Fruit fly (Drosophila melanogaster) whole organism, prepupa: Measurements from ENCODE around the gene Or85a.

Experiments
- CG11294 ChIP-seq: fragments of 200-800 bp; sonication (Bioruptor generic); IDR thresholded peaks from 2 replicates; pipeline ENCODE4 v1.3.6; 2022; ENCODE audit warnings: missing biosample characterization, missing genetic modification characterization
- CG16779 ChIP-seq: fragments of 200-800 bp; sonication (Bioruptor generic); optimal IDR thresholded peaks from 3 replicates; lab custom pipeline; 2017; ENCODE audit warnings: missing biosample characterization, mild to moderate bottlenecking, missing genetic modification characterization
- CG4318 ChIP-seq: fragments of 200-800 bp; sonication (Bioruptor generic); optimal IDR thresholded peaks from 3 replicates; lab custom pipeline; 2017; ENCODE audit warnings: missing biosample characterization, mild to moderate bottlenecking, missing genetic modification characterization
- Eip75B ChIP-seq: fragments of 200-800 bp; sonication (Bioruptor generic); optimal IDR thresholded peaks from 3 replicates; lab custom pipeline; 2016; ENCODE audit warnings: missing biosample characterization, missing genetic modification characterization
- Gug ChIP-seq: fragments of 200-800 bp; sonication (Bioruptor generic); IDR thresholded peaks from 2 replicates; pipeline ENCODE4 v1.3.6; 2022; ENCODE audit warnings: missing biosample characterization, missing genetic modification characterization
- Hr39 ChIP-seq: fragments of 200-800 bp; sonication (Bioruptor generic); optimal IDR thresholded peaks from 2 replicates; lab custom pipeline; 2016; ENCODE audit warnings: missing biosample characterization, missing genetic modification characterization
- Lpt ChIP-seq: fragments of 200-800 bp; sonication (Bioruptor generic); optimal IDR thresholded peaks from 3 replicates; lab custom pipeline; 2016; ENCODE audit warnings: missing biosample characterization, missing genetic modification characterization
- eg ChIP-seq: fragments of 200-800 bp; sonication (Bioruptor generic); IDR thresholded peaks from 3 replicates; pipeline ENCODE4 v1.3.6; 2022; ENCODE audit warnings: missing biosample characterization, missing genetic modification characterization
- fkh ChIP-seq: fragments of 200-800 bp; sonication (Bioruptor generic); optimal IDR thresholded peaks from 3 replicates; lab custom pipeline; 2017; ENCODE audit warnings: missing biosample characterization, mild to moderate bottlenecking, missing genetic modification characterization, moderate library complexity
- pdm3 ChIP-seq: fragments of 200-800 bp; sonication (Bioruptor generic); optimal IDR thresholded peaks from 3 replicates; lab custom pipeline; 2016; ENCODE audit warnings: missing biosample characterization, missing genetic modification characterization

DNA sequence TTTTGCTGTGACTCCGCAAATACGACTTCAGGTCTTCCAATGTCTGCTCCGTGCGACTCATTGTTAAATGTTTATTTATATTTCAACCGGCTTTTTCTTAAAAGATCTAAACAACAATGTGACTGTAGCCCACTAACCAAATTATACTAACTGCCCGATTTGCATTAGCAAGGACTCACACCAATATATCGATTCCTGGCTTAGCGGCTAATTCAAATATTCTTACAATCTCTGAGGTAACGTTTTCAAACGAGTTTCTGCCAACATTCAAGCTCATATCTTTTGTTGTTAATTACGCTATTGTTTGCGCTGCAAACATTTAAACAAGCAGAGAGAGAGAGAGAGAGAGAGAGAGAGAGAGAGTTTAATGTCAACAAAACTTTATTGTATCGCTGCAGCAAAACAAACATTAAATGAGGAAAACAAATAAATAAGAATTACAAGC, 13.0 kb upstream of the Or85a start, which contains the start of gene tex:
- TF ChIP-seq CG16779 (tag; lab: Kevin White, UChicago) (no peak), pdm3 (GFP tag; lab: Kevin White, UChicago) (no peak), Hr39 (GFP tag; lab: Kevin White, UChicago) (no peak), Gug (no peak), CG11294 (GFP tag; lab: Robert Waterston, UW) (no peak), fkh (GFP tag; lab: Kevin White, UChicago) (peak; percentile 72), Lpt (GFP tag; lab: Kevin White, UChicago) (no peak), eg (GFP tag; lab: Robert Waterston, UW) (no peak), Eip75B (no peak), CG4318 (GFP tag; lab: Kevin White, UChicago) (no peak)
